Fruit fly (Drosophila melanogaster) whole organism, embryonic: ENCODE data around the gene Caf1-55.

Experiments
- Awh ChIP-seq: fragments of 200-800 bp; sonication (Bioruptor generic); IDR thresholded peaks from 2 replicates; pipeline ENCODE4, ENCODE4 v1.3.6; 2022; ENCODE audit warnings: missing biosample characterization, missing genetic modification characterization
- CG10543 ChIP-seq: fragments of 200-800 bp; sonication (Bioruptor generic); optimal IDR thresholded peaks from 3 replicates; lab custom pipeline; 2017; ENCODE audit warnings: missing biosample characterization, mild to moderate bottlenecking, missing genetic modification characterization, moderate library complexity
- CG13287 ChIP-seq: fragments of 200-800 bp; sonication (Bioruptor generic); IDR thresholded peaks from 2 replicates; pipeline ENCODE4 v1.3.6; 2022; ENCODE audit warnings: missing biosample characterization, missing genetic modification characterization; ENCODE audit not compliant: partially characterized antibody
- CG13775 ChIP-seq: fragments of 200-800 bp; sonication (Bioruptor generic); optimal IDR thresholded peaks from 3 replicates; lab custom pipeline; 2017; ENCODE audit warnings: missing biosample characterization, mild to moderate bottlenecking, missing genetic modification characterization
- CG15514 ChIP-seq: fragments of 200-800 bp; sonication (Bioruptor generic); optimal IDR thresholded peaks from 3 replicates; lab custom pipeline; 2017; ENCODE audit warnings: missing biosample characterization, missing genetic modification characterization, mild to moderate bottlenecking, moderate library complexity, missing genetic modification reagents
- CG16779 ChIP-seq: fragments of 200-800 bp; sonication (Bioruptor generic); IDR thresholded peaks from 2 replicates; pipeline ENCODE4 v1.3.6; 2022; ENCODE audit warnings: missing biosample characterization, missing genetic modification characterization
- CG17802 ChIP-seq: fragments of 200-800 bp; sonication (Bioruptor generic); optimal IDR thresholded peaks from 2 replicates; lab custom pipeline; 2018; ENCODE audit warnings: missing biosample characterization, mild to moderate bottlenecking, missing genetic modification characterization, moderate library complexity
- CG17912 ChIP-seq: fragments of 200-800 bp; sonication (Bioruptor generic); optimal IDR thresholded peaks from 2 replicates; lab custom pipeline; 2018; ENCODE audit warnings: missing biosample characterization, mild to moderate bottlenecking, missing genetic modification characterization
- CG18599 ChIP-seq: fragments of 200-800 bp; sonication (Bioruptor generic); optimal IDR thresholded peaks from 3 replicates; lab custom pipeline; 2017; ENCODE audit warnings: missing biosample characterization, missing genetic modification characterization, mild to moderate bottlenecking, moderate library complexity, missing genetic modification reagents
- CG31441 ChIP-seq: fragments of 200-800 bp; sonication (Bioruptor generic); IDR thresholded peaks from 2 replicates; pipeline ENCODE4 v1.3.6; 2022; ENCODE audit warnings: missing biosample characterization, missing genetic modification characterization
- CG34422 ChIP-seq: fragments of 200-800 bp; sonication (Bioruptor generic); IDR thresholded peaks from 3 replicates; pipeline ENCODE4 v1.3.6; 2022; ENCODE audit warnings: missing biosample characterization, missing genetic modification characterization
- CG42726 ChIP-seq: fragments of 200-800 bp; sonication (Bioruptor generic); IDR thresholded peaks from 2 replicates; pipeline ENCODE4 v1.3.6; 2022; ENCODE audit warnings: missing biosample characterization, missing genetic modification characterization; ENCODE audit not compliant: partially characterized antibody
- CG4404 ChIP-seq: fragments of 200-800 bp; sonication (Bioruptor generic); IDR thresholded peaks from 2 replicates; pipeline ENCODE4 v1.3.6; 2022; ENCODE audit warnings: missing biosample characterization, missing genetic modification characterization
- CG5180 ChIP-seq: fragments of 200-800 bp; sonication (Bioruptor generic); optimal IDR thresholded peaks from 3 replicates; lab custom pipeline; 2017; ENCODE audit warnings: missing biosample characterization, missing genetic modification characterization, mild to moderate bottlenecking, moderate library complexity, missing genetic modification reagents
- CG7372 ChIP-seq: fragments of 200-800 bp; sonication (Bioruptor generic); IDR thresholded peaks from 2 replicates; pipeline ENCODE4 v1.3.6; 2022; ENCODE audit warnings: missing biosample characterization, missing genetic modification characterization
- CG7556 ChIP-seq: fragments of 200-800 bp; sonication (Bioruptor generic); optimal IDR thresholded peaks from 2 replicates; lab custom pipeline; 2017; ENCODE audit warnings: missing biosample characterization, mild to moderate bottlenecking, missing genetic modification characterization
- CG7963 ChIP-seq: fragments of 200-800 bp; sonication (Bioruptor generic); IDR thresholded peaks from 3 replicates; pipeline ENCODE4 v1.3.6; 2022; ENCODE audit warnings: missing biosample characterization, missing genetic modification characterization; ENCODE audit not compliant: partially characterized antibody
- CG9609 ChIP-seq: fragments of 200-800 bp; sonication (Bioruptor generic); optimal IDR thresholded peaks from 3 replicates; lab custom pipeline; 2016; ENCODE audit warnings: missing biosample characterization, missing genetic modification characterization
- CG9797 ChIP-seq: fragments of 200-800 bp; sonication (Bioruptor generic); optimal IDR thresholded peaks from 3 replicates; lab custom pipeline; 2018; ENCODE audit warnings: missing biosample characterization, mild to moderate bottlenecking, missing genetic modification characterization
- Dad ChIP-seq: fragments of 200-800 bp; sonication (Bioruptor generic); optimal IDR thresholded peaks from 3 replicates; lab custom pipeline; 2016; ENCODE audit warnings: missing biosample characterization, missing genetic modification characterization
- Dbx ChIP-seq: fragments of 200-800 bp; sonication (Bioruptor generic); IDR thresholded peaks from 3 replicates; pipeline ENCODE4 v1.3.6; 2022; ENCODE audit warnings: missing biosample characterization, missing genetic modification characterization
- E2f2 ChIP-seq: fragments of 200-800 bp; sonication (Bioruptor generic); IDR thresholded peaks from 2 replicates; pipeline ENCODE4 v1.3.6; 2022; ENCODE audit warnings: missing biosample characterization, missing genetic modification characterization
- Gsc ChIP-seq: fragments of 200-800 bp; sonication (Bioruptor generic); IDR thresholded peaks from 2 replicates; pipeline ENCODE4 v1.3.6; 2022; ENCODE audit warnings: missing biosample characterization, missing genetic modification characterization
- HLHmδ ChIP-seq: fragments of 200-800 bp; sonication (Bioruptor generic); optimal IDR thresholded peaks from 2 replicates; lab custom pipeline; 2018; ENCODE audit warnings: missing biosample characterization, mild to moderate bottlenecking, missing genetic modification characterization, moderate library complexity
- MBD-R2 ChIP-seq: fragments of 200-800 bp; sonication (Bioruptor generic); IDR thresholded peaks from 2 replicates; pipeline ENCODE4 v1.3.6; 2022; ENCODE audit warnings: missing biosample characterization, missing genetic modification characterization
- Max ChIP-seq: fragments of 200-800 bp; sonication (Bioruptor generic); optimal IDR thresholded peaks from 2 replicates; lab custom pipeline; 2016; ENCODE audit warnings: missing biosample characterization, mild to moderate bottlenecking, missing genetic modification characterization
- Myb ChIP-seq: fragments of 200-800 bp; sonication (Bioruptor generic); optimal IDR thresholded peaks from 2 replicates; lab custom pipeline; 2016; ENCODE audit warnings: missing biosample characterization, missing genetic modification characterization
- NC2α ChIP-seq: fragments of 200-800 bp; sonication (Bioruptor generic); optimal IDR thresholded peaks from 2 replicates; lab custom pipeline; 2016; ENCODE audit warnings: missing biosample characterization, missing genetic modification characterization
- Nf-YB ChIP-seq: fragments of 200-800 bp; sonication (Bioruptor generic); optimal IDR thresholded peaks from 3 replicates; lab custom pipeline; 2019; ENCODE audit warnings: missing biosample characterization, mild to moderate bottlenecking, missing genetic modification characterization, moderate library complexity
- Tbp ChIP-seq: fragments of >200 bp; optimal IDR thresholded peaks from 2 replicates; lab custom pipeline; 2018; ENCODE audit warnings: missing biosample characterization, missing genetic modification characterization
- YL-1 ChIP-seq: fragments of 200-800 bp; sonication (Bioruptor generic); optimal IDR thresholded peaks from 3 replicates; lab custom pipeline; 2017; ENCODE audit warnings: missing biosample characterization, mild to moderate bottlenecking, missing genetic modification characterization
- bab2 ChIP-seq: fragments of 200-800 bp; sonication (Bioruptor generic); optimal IDR thresholded peaks from 2 replicates; lab custom pipeline; 2016; ENCODE audit warnings: missing biosample characterization, missing genetic modification characterization
- chinmo ChIP-seq: fragments of 200-800 bp; sonication (Bioruptor generic); IDR thresholded peaks from 4 replicates; pipeline ENCODE4 v1.3.6; 2022; ENCODE audit warnings: missing biosample characterization, missing genetic modification characterization; ENCODE audit not compliant: partially characterized antibody
- crol ChIP-seq: fragments of 200-800 bp; sonication (Bioruptor generic); IDR thresholded peaks from 2 replicates; pipeline ENCODE4 v1.3.6; 2022; ENCODE audit warnings: missing biosample characterization, missing genetic modification characterization
- dysf ChIP-seq: fragments of 200-800 bp; sonication (Bioruptor generic); IDR thresholded peaks from 3 replicates; pipeline ENCODE4 v1.3.6; 2022; ENCODE audit warnings: missing biosample characterization, missing genetic modification characterization
- fru ChIP-seq: fragments of >200 bp; optimal IDR thresholded peaks from 2 replicates; lab custom pipeline; 2017
- gem ChIP-seq: fragments of 200-800 bp; sonication (Bioruptor generic); optimal IDR thresholded peaks from 2 replicates; lab custom pipeline; 2019; ENCODE audit warnings: missing biosample characterization, mild to moderate bottlenecking, missing genetic modification characterization, moderate library complexity
- jumu ChIP-seq: fragments of 200-800 bp; sonication (Bioruptor generic); optimal IDR thresholded peaks from 3 replicates; lab custom pipeline; 2016; ENCODE audit warnings: missing biosample characterization, missing genetic modification characterization
- nerfin-2 ChIP-seq: fragments of 200-800 bp; sonication (Bioruptor generic); IDR thresholded peaks from 2 replicates; pipeline ENCODE4 v1.3.6; 2022; ENCODE audit warnings: missing biosample characterization, missing genetic modification characterization; ENCODE audit not compliant: partially characterized antibody
- nom ChIP-seq: fragments of 200-800 bp; sonication (Bioruptor generic); optimal IDR thresholded peaks from 2 replicates; lab custom pipeline; 2017; ENCODE audit warnings: missing biosample characterization, missing genetic modification characterization, mild to moderate bottlenecking, moderate library complexity, missing genetic modification reagents
- p53 ChIP-seq: fragments of 200-800 bp; sonication (Bioruptor generic); optimal IDR thresholded peaks from 2 replicates; lab custom pipeline; 2016; ENCODE audit warnings: missing biosample characterization, missing genetic modification characterization
- pzg ChIP-seq: fragments of 200-800 bp; sonication (Bioruptor generic); optimal IDR thresholded peaks from 3 replicates; lab custom pipeline; 2018; ENCODE audit warnings: missing biosample characterization, mild to moderate bottlenecking, missing genetic modification characterization, moderate library complexity
- sob ChIP-seq: fragments of 200-800 bp; sonication (Bioruptor generic); IDR thresholded peaks from 2 replicates; pipeline ENCODE4 v1.3.6; 2022; ENCODE audit warnings: missing biosample characterization, missing genetic modification characterization
- stwl ChIP-seq: fragments of 200-800 bp; sonication (Bioruptor generic); optimal IDR thresholded peaks from 3 replicates; lab custom pipeline; 2018; ENCODE audit warnings: missing biosample characterization, mild to moderate bottlenecking, missing genetic modification characterization, moderate library complexity
- trem ChIP-seq: fragments of 200-800 bp; optimal IDR thresholded peaks from 3 replicates; lab custom pipeline; 2019; ENCODE audit warnings: missing biosample characterization, mild to moderate bottlenecking, missing genetic modification characterization, moderate library complexity
- tup ChIP-seq: fragments of 200-800 bp; sonication (Bioruptor generic); optimal IDR thresholded peaks from 2 replicates; lab custom pipeline; 2016; ENCODE audit warnings: missing biosample characterization, mild to moderate bottlenecking, missing genetic modification characterization, moderate library complexity
- twi ChIP-seq: fragments of 200-800 bp; optimal IDR thresholded peaks from 2 replicates; lab custom pipeline; 2019; ENCODE audit warnings: missing biosample characterization, mild to moderate bottlenecking, missing genetic modification characterization, moderate library complexity
- unc-4 ChIP-seq: fragments of 200-800 bp; sonication (Bioruptor generic); IDR thresholded peaks from 2 replicates; pipeline ENCODE4 v1.3.6; 2022; ENCODE audit warnings: missing biosample characterization, missing genetic modification characterization; ENCODE audit not compliant: partially characterized antibody

Caf1-55 gene

DNA sequence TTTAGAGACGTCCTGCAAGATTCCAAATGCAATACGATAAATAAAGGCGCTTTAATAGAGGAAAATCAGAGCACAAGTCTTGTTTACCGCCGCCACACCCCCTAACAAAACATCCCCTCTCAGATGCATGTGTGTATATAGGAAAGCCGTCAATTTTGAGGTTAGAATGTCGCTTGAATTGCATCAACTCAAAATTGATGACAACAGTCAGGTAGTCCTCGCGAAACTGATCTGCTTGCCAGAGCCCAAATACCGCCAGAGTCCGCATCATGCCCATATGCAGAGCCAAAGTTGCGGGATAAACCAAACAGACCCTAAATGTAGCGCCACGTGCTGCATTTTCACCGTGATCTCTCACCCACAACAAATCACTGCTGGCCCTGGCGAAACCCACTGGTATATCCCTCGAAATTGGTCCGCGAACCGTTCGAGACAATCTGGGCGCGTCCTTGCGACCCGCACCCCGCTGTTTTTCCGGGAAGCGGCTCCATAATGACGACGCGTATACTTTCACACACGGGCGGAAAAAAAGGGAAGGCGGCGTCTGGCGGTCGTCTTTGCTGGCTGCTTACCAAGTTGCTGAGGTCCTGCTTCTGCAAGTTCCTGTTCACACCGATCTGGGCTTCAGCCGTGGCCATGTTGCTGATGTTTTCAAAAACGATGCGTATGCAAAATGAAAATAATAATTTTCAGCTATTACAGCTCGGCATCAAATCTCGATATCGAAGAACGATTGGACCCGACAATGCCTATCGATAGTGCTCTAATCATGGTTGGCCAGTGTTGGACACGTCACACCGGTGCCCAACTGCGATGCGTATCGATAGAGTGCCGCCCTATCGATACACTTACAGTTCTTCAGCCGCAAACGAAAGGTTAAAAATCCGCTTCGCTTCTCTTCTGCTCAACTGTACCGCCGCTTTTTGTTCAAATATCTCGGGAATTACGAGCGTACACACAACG lies 37.6 kb downstream of the Caf1-55 start, which contains the start of the genes eIF2gamma and Set (continued):
- TF ChIP-seq bab2 (GFP tag; lab: Kevin White, UChicago) (peak; percentile 26), jumu (GFP tag; lab: Kevin White, UChicago) (peak; percentile 55), Myb (GFP tag; lab: Kevin White, UChicago) (peak; percentile 59), CG13775 (GFP tag; lab: Kevin White, UChicago) (peak; percentile 11), CG17912 (GFP tag; lab: Kevin White, UChicago) (peak; percentile 33), nerfin-2 (GFP tag; lab: Robert Waterston, UW) (peak; percentile 98), chinmo (GFP tag; lab: Robert Waterston, UW) (peak; percentile 95), CG18599 (no peak), trem (tag; lab: Kevin White, UChicago) (peak; percentile 74), CG13287 (GFP tag; lab: Robert Waterston, UW) (peak; percentile 97), dysf (GFP tag; lab: Robert Waterston, UW) (peak; percentile 44; the same call in 1 of the 3 replicates), Gsc (GFP tag; lab: Robert Waterston, UW) (no peak), unc-4 (GFP tag; lab: Robert Waterston, UW) (peak; percentile 96), Nf-YB (GFP tag; lab: Kevin White, UChicago) (no peak), YL-1 (peak; percentile 51), CG7372 (GFP tag; lab: Robert Waterston, UW) (no peak), Dad (GFP tag; lab: Kevin White, UChicago) (peak; percentile 44), CG9609 (GFP tag; lab: Kevin White, UChicago) (peak; percentile 51), Dbx (GFP tag; lab: Robert Waterston, UW) (peak; percentile 64), CG7556 (GFP tag; lab: Kevin White, UChicago) (no peak), sob (GFP tag; lab: Robert Waterston, UW) (peak; percentile 82), stwl (tag; lab: Kevin White, UChicago) (peak; percentile 78), tup (GFP tag; lab: Kevin White, UChicago) (peak; percentile 13), NC2α (no peak), twi (tag; lab: Kevin White, UChicago) (peak; percentile 53), CG4404 (GFP tag; lab: Robert Waterston, UW) (no peak), Awh (0 out of 2 replicates have a peak, but pooled peaks have one; percentile 7), CG16779 (GFP tag; lab: Robert Waterston, UW) (0 out of 2 replicates have a peak, but pooled peaks have one; percentile 6), crol (peak; percentile 61), Tbp (GFP tag; lab: Kevin White, UChicago) (peak; percentile 17), gem (tag; lab: Kevin White, UChicago) (no peak), nom (peak; percentile 18), E2f2 (GFP tag; lab: Robert Waterston, UW) (peak; percentile 76), fru (lab: Kevin White, UChicago) (no peak), CG34422 (peak; percentile 78), Max (peak; percentile 60), CG5180 (GFP tag; lab: Kevin White, UChicago) (no peak), CG7963 (GFP tag; lab: Robert Waterston, UW) (peak; percentile 98), CG17802 (tag; lab: Kevin White, UChicago) (peak; percentile 24), MBD-R2 (peak; percentile 88), pzg (peak; percentile 96), p53 (GFP tag; lab: Kevin White, UChicago) (peak; percentile 5), CG15514 (GFP tag; lab: Kevin White, UChicago) (peak; percentile 80), CG10543 (peak; percentile 29), CG31441 (GFP tag; lab: Robert Waterston, UW) (no peak), CG42726 (peak; percentile 98), CG9797 (GFP tag; lab: Kevin White, UChicago) (peak; percentile 54), HLHmδ (GFP tag; lab: Kevin White, UChicago) (peak; percentile 51)
